Worm (Caenorhabditis elegans): ENCODE data around the gene aexr-3.

Gene aexr-3

ce11 chrX:8963469-8963868 is 2.5 kb upstream of the aexr-3 start:
- no peak for TF ChIP-seq egl-5 (tag; optimal IDR thresholded peaks at IDR 0.05)

DNA sequence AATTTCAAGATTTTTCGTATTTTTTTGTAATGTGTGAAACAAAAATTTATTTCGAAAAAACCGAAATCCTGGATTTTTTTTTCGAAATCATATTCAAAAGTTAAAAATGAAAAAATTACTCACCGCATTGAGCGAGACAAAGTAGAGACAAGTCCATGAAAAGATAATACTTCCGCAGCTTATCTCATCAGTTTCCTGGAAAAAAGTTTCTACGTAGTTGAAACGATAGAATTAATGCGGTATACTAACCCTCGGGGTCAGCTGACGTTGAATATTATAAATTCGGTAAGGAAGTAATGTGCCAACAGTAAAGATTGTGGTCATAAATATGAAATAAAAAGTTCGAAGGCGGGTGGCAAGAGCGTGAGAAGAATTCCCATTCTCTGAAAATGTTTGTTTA is 3.0 kb downstream of the aexr-3 start:
- TF ChIP-seq elt-2 (tag; optimal IDR thresholded peaks at IDR 0.05): no peak
- no peak for TF ChIP-seq unc-62 (GFP tag; optimal IDR thresholded peaks at IDR 0.05)
- TF ChIP-seq unc-39 (tag; optimal IDR thresholded peaks at IDR 0.05): no peak
- no peak for TF ChIP-seq eor-1 (tag; optimal IDR thresholded peaks at IDR 0.05)
- TF ChIP-seq lsy-12 (tag; optimal IDR thresholded peaks at IDR 0.05): no peak
- no peak for TF ChIP-seq jun-1 (tag; optimal IDR thresholded peaks at IDR 0.05)

DNA sequence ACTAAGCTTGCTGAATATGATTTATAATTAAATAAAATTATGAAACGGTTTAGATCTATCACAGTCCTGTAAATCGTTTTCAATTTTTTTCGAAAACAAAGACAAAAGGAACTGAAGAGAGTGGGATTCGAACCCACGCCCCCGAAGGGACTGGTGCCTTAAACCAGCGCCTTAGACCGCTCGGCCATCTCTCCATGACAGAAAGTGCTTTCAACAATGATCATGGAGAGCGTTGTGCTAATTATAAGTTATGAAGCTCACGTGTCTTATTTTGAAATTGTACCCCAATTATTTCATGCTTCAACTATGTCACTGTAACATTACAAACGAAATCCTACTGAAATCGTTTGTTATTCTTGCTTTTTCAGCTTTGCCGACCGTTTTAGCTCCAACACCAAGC is 5.2 kb downstream of the aexr-3 start:
- no peak for TF ChIP-seq daf-12 (tag; optimal IDR thresholded peaks at IDR 0.05)
- TF ChIP-seq elt-1 (tag; optimal IDR thresholded peaks at IDR 0.05): no peak
- no peak for TF ChIP-seq elt-3 (tag; optimal IDR thresholded peaks at IDR 0.05)
- TF ChIP-seq ceh-9 (tag; optimal IDR thresholded peaks at IDR 0.05): no peak
- no peak for TF ChIP-seq egl-27 (tag; optimal IDR thresholded peaks at IDR 0.05)
- TF ChIP-seq mdl-1 (tag; optimal IDR thresholded peaks at IDR 0.05): no peak

DNA sequence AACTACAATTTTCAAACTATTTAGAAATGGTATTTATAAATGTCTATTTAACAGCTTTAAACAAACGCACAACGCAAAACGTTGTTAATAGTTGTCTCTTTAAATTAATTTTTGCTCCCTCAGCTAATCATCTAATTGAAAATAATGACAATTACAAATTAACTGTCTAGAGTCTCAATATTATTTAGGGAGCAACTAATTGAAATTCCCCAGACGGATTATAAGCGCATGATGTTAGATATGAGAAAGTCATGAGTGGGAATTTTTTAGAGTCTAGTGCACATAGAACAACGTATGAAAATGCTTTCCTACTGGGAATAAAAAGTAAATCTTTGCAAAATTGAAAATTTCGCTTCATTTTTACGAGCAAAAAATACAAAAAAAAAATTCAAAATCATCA is 8.0 kb downstream of the aexr-3 start:
- TF ChIP-seq ama-1 (optimal IDR thresholded peaks at IDR 0.05) (no peak), egl-5 (tag; optimal IDR thresholded peaks at IDR 0.05) (no peak), ZK546.5 (tag; optimal IDR thresholded peaks at IDR 0.05) (no peak), nfya-1 (tag; optimal IDR thresholded peaks at IDR 0.05; ENCODE audit: insufficient read depth) (no peak), nhr-25 (tag; optimal IDR thresholded peaks at IDR 0.05) (no peak), lin-39 (tag; optimal IDR thresholded peaks at IDR 0.05) (no peak), ceh-28 (tag; optimal IDR thresholded peaks at IDR 0.05) (no peak), egl-27 (tag; optimal IDR thresholded peaks at IDR 0.05) (no peak), pqm-1 (tag; optimal IDR thresholded peaks at IDR 0.05) (no peak), ceh-16 (tag; optimal IDR thresholded peaks at IDR 0.05) (no peak), nhr-12 (tag; optimal IDR thresholded peaks at IDR 0.05) (no peak), eor-1 (tag; optimal IDR thresholded peaks at IDR 0.05) (no peak), nhr-67 (tag; optimal IDR thresholded peaks at IDR 0.05) (no peak), unc-62 (GFP tag; optimal IDR thresholded peaks at IDR 0.05) (no peak), nhr-43 (tag; optimal IDR thresholded peaks at IDR 0.05; ENCODE audit: poor library complexity, severe bottlenecking) (no peak), lin-15B (tag; optimal IDR thresholded peaks at IDR 0.05) (no peak)

DNA sequence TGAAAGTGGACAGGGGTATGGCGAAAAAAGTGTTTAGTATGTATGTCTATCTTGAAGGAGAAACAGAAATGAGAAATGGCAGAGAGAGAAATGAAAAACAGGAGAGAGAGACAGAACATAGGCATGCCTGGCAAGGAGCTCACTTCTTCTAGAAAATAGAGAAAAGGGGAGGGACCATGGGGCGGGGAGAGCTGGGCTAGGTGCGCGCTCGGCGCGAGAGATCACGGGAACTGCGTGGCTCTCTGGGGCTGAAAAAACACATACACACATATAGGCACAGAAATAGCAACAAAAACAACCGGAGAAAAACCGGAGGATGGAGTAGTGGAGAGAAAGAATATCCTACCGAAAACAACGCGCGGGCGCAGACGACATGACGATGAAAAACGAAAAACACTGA is 9.0 kb downstream of the aexr-3 start:
- TF ChIP-seq nhr-43 (tag; optimal IDR thresholded peaks at IDR 0.05; ENCODE audit: poor library complexity, severe bottlenecking): no peak
- peak; percentile 10 for TF ChIP-seq hmg-11 (tag; optimal IDR thresholded peaks at IDR 0.05)
- TF ChIP-seq sea-2 (GFP tag; optimal IDR thresholded peaks at IDR 0.05): no peak
- TF ChIP-seq unc-62 (GFP tag; optimal IDR thresholded peaks at IDR 0.05): no peak
- TF ChIP-seq nhr-12 (tag; optimal IDR thresholded peaks at IDR 0.05): no peak
- TF ChIP-seq zag-1 (tag; optimal IDR thresholded peaks at IDR 0.05): no peak
- peak; percentile 11 for TF ChIP-seq nfya-1 (tag; optimal IDR thresholded peaks at IDR 0.05; ENCODE audit: insufficient read depth)
- TF ChIP-seq mdl-1 (tag; optimal IDR thresholded peaks at IDR 0.05): no peak
- TF ChIP-seq unc-39 (tag; optimal IDR thresholded peaks at IDR 0.05): no peak
- TF ChIP-seq nhr-67 (tag; optimal IDR thresholded peaks at IDR 0.05): no peak
- TF ChIP-seq pqm-1 (tag; optimal IDR thresholded peaks at IDR 0.05): no peak
- peak; percentile 26 for TF ChIP-seq lin-39 (tag; optimal IDR thresholded peaks at IDR 0.05)
- no peak for TF ChIP-seq egl-5 (tag; optimal IDR thresholded peaks at IDR 0.05)

ce11 chrX:8950507-8951028 is 10.4 kb downstream of the aexr-3 start, which contains the start of gene trk-1:
Gene trk-1, minus strand, starts transcription at chrX:8950978.
- TF ChIP-seq snpc-4 (tag; optimal IDR thresholded peaks at IDR 0.05): no peak
- TF ChIP-seq fkh-2 (tag; optimal IDR thresholded peaks at IDR 0.05): no peak

DNA sequence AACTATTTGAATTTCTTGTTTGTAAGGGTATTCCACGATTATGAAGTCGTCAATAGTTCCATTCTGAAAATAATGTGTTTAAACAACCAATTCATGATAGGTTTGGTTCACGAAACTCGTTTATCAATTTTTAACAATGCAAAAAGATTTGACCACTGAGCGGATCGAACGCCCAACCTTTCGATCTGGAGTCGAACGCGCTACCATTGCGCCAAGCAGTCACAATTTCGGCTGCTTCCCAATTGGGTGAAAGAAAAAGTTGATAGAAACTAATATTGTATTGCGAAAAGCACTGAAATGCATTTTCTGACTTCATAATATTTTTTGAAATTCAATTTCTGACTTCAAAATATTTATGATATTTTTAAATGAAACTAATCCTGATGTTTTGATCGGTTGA is 16.0 kb downstream of the aexr-3 start:
- TF ChIP-seq fkh-2 (tag; optimal IDR thresholded peaks at IDR 0.05): no peak
- no peak for TF ChIP-seq ZK546.5 (tag; optimal IDR thresholded peaks at IDR 0.05)
- no peak for TF ChIP-seq ceh-82 (tag; optimal IDR thresholded peaks at IDR 0.05)
- no peak for TF ChIP-seq lin-39 (tag; optimal IDR thresholded peaks at IDR 0.05)
- no peak for TF ChIP-seq nhr-67 (tag; optimal IDR thresholded peaks at IDR 0.05)
- TF ChIP-seq skn-1 (tag; optimal IDR thresholded peaks at IDR 0.05): no peak
- TF ChIP-seq unc-39 (tag; optimal IDR thresholded peaks at IDR 0.05): no peak
- no peak for TF ChIP-seq fkh-10 (GFP tag; optimal IDR thresholded peaks at IDR 0.05)
- peak; percentile 11 for TF ChIP-seq hmg-11 (tag; optimal IDR thresholded peaks at IDR 0.05)

All from whole organism, L3 larva.